Worm (Caenorhabditis elegans): ENCODE results near the gene Y43C5A.3.

Y43C5A.3 gene

ce11 chrIV:10243276-10243675, 30.6 kb upstream of the Y43C5A.3 start, which contains the start of gene tkt-1:
tkt-1 (plus strand) TSS chrIV:10243612.
- TF ChIP-seq flt-1 (GFP tag; IDR thresholded peaks at IDR 0.05), result no peak
- no peak for TF ChIP-seq klf-2 (GFP tag; conservative IDR thresholded peaks at IDR 0.05)
- TF ChIP-seq ref-1 (GFP tag; conservative IDR thresholded peaks at IDR 0.05), result no peak
- no peak for TF ChIP-seq tab-1 (GFP tag; IDR thresholded peaks at IDR 0.05)
- TF ChIP-seq cog-1 (tag; optimal IDR thresholded peaks at IDR 0.05), result no peak
- TF ChIP-seq med-1 (GFP tag; optimal IDR thresholded peaks at IDR 0.05; ENCODE audit: insufficient read depth), result no peak
- TF ChIP-seq T22C8.4 (GFP tag; IDR thresholded peaks at IDR 0.05), result no peak
- no peak for TF ChIP-seq ztf-29 (GFP tag; IDR thresholded peaks at IDR 0.05)
- no peak for TF ChIP-seq ztf-23 (GFP tag; IDR thresholded peaks at IDR 0.05)

DNA sequence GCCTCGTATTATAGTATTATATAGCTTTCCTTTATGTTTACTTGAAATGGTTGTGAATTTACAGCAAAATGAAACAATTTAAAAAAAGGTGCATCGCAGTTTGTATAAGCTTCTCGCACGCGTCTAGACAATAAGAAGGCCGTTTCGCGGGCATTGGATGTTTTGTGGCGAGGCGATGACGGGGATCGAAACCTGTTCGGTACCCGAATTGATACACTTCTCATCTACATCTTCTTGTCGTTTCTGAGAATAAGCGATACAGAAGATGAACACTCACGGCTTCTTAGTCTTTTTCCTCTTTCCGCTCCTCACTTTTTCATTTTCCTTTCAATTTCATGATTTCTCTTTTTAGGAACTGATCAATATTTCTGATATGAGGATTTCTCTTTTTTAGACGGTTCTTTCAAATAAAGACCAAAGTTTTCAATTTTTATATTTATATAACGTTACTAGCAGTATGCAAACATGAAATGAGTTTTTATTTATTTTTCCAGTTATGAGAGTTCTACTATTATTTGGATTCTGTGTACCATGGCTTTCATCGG, 28.1 kb upstream of the Y43C5A.3 start, which contains the start of gene F01G10.10:
Gene F01G10.10, plus strand, starts transcription at position 495 of the 545 bp plus-strand sequence.
- TF ChIP-seq T22C8.4 (GFP tag; IDR thresholded peaks at IDR 0.05) (no peak), tab-1 (GFP tag; IDR thresholded peaks at IDR 0.05) (no peak), ztf-23 (GFP tag; IDR thresholded peaks at IDR 0.05) (no peak), med-1 (GFP tag; optimal IDR thresholded peaks at IDR 0.05; ENCODE audit: insufficient read depth) (no peak), ref-1 (GFP tag; conservative IDR thresholded peaks at IDR 0.05) (no peak), cog-1 (tag; optimal IDR thresholded peaks at IDR 0.05) (no peak), klf-2 (GFP tag; conservative IDR thresholded peaks at IDR 0.05) (no peak), flt-1 (GFP tag; IDR thresholded peaks at IDR 0.05) (no peak), ztf-29 (GFP tag; IDR thresholded peaks at IDR 0.05) (no peak)

ce11 chrIV:10250577-10251075, 23.2 kb upstream of the Y43C5A.3 start, which contains the start of gene daf-14:
daf-14 (plus strand) TSS chrIV:10250627.
- TF ChIP-seq ztf-23 (GFP tag; IDR thresholded peaks at IDR 0.05) (no peak), cog-1 (tag; optimal IDR thresholded peaks at IDR 0.05) (no peak), ref-1 (GFP tag; conservative IDR thresholded peaks at IDR 0.05) (no peak), ztf-29 (GFP tag; IDR thresholded peaks at IDR 0.05) (no peak), med-1 (GFP tag; optimal IDR thresholded peaks at IDR 0.05; ENCODE audit: insufficient read depth) (no peak), klf-2 (GFP tag; conservative IDR thresholded peaks at IDR 0.05) (no peak), flt-1 (GFP tag; IDR thresholded peaks at IDR 0.05) (no peak), tab-1 (GFP tag; IDR thresholded peaks at IDR 0.05) (no peak)

ce11 chrIV:10251261-10251660, 22.6 kb upstream of the Y43C5A.3 start:
- no peak for TF ChIP-seq ref-1 (GFP tag; conservative IDR thresholded peaks at IDR 0.05)
- TF ChIP-seq ztf-29 (GFP tag; IDR thresholded peaks at IDR 0.05), result no peak
- TF ChIP-seq T22C8.4 (GFP tag; IDR thresholded peaks at IDR 0.05), result no peak
- no peak for TF ChIP-seq klf-2 (GFP tag; conservative IDR thresholded peaks at IDR 0.05)
- TF ChIP-seq tab-1 (GFP tag; IDR thresholded peaks at IDR 0.05), result no peak
- TF ChIP-seq cog-1 (tag; optimal IDR thresholded peaks at IDR 0.05), result no peak
- TF ChIP-seq med-1 (GFP tag; optimal IDR thresholded peaks at IDR 0.05; ENCODE audit: insufficient read depth), result no peak
- TF ChIP-seq flt-1 (GFP tag; IDR thresholded peaks at IDR 0.05), result no peak
- TF ChIP-seq ztf-23 (GFP tag; IDR thresholded peaks at IDR 0.05), result no peak

DNA sequence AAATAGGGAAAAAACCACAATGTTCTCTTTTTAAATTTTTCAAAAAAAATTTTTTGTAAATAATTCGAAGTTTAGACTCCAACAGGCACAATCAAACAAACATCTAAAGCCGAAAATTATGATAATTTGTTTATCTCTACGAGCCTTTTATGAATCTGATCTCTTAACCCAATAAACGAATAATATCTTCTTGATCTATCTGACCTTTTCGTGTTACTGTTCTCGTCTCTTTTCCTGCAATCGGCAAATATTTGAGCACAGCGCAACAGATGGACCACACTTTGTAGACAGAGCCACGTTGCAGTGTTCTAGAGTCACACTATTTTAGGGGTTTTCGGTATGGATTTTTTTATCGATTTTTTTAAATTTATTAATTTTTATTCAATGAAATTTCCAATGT, 22.1 kb upstream of the Y43C5A.3 start:
- TF ChIP-seq ref-1 (GFP tag; conservative IDR thresholded peaks at IDR 0.05) (no peak), klf-2 (GFP tag; conservative IDR thresholded peaks at IDR 0.05) (no peak), T22C8.4 (GFP tag; IDR thresholded peaks at IDR 0.05) (peak; percentile 19; the same call in 1 of the 2 replicates), tab-1 (GFP tag; IDR thresholded peaks at IDR 0.05) (no peak)

DNA sequence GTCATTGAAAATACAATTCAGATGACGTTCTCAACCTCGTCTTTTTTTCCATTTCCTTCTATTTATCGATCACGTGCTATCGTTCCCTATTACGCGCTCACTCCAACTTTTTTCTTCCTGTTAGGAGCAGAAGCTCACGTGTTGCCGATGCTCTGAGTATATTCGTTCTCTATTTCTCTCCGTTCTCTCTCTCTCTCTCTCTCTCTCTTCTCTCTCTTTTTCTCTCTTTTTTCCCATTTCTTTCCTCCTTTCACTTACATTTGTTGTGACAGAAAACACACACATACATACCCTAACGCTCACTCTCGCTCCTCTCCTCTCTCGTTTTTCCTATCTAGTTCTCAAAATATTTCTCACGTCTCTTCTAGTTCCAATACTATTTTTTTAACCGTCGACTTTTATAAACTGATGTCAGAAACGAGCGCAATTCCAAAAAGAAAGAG, 21.5 kb upstream of the Y43C5A.3 start:
- TF ChIP-seq cog-1 (tag; optimal IDR thresholded peaks at IDR 0.05), result peak; percentile 36
- no peak for TF ChIP-seq flt-1 (GFP tag; IDR thresholded peaks at IDR 0.05)

- TF ChIP-seq flt-1 (GFP tag; IDR thresholded peaks at IDR 0.05), result no peak
- TF ChIP-seq klf-2 (GFP tag; conservative IDR thresholded peaks at IDR 0.05), result no peak
- TF ChIP-seq T22C8.4 (GFP tag; IDR thresholded peaks at IDR 0.05), result no peak
Observed at ce11 chrIV:10252886-10253639, 20.8 kb upstream of the Y43C5A.3 start.

DNA sequence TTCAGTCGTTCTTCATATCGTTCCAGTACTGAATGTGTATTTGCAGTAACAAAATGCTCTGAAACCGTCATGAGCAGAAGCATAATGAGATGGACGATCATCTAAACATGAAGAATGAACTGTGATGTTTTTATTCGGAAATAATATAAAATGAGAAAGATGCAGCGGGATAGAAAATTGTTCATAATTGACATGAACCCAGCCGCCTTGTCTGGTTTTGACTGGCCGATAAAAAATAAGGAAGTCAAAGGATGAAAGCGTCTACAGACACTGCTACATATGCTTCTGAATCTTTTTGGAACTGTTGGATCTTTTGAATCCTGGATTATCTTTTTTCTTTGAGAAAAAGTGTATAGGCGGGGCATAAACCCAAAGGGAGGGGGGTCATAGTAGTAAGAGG, 14.3 kb upstream of the Y43C5A.3 start, which contains the start of gene F01G10.9:
Gene F01G10.9, minus strand, starts transcription at position 101 of the 400 bp plus-strand sequence.
- TF ChIP-seq ref-1 (GFP tag; conservative IDR thresholded peaks at IDR 0.05) (no peak), klf-2 (GFP tag; conservative IDR thresholded peaks at IDR 0.05) (no peak), ztf-23 (GFP tag; IDR thresholded peaks at IDR 0.05) (no peak), ztf-29 (GFP tag; IDR thresholded peaks at IDR 0.05) (no peak), tab-1 (GFP tag; IDR thresholded peaks at IDR 0.05) (no peak), cog-1 (tag; optimal IDR thresholded peaks at IDR 0.05) (no peak), flt-1 (GFP tag; IDR thresholded peaks at IDR 0.05) (no peak), med-1 (GFP tag; optimal IDR thresholded peaks at IDR 0.05; ENCODE audit: insufficient read depth) (no peak), T22C8.4 (GFP tag; IDR thresholded peaks at IDR 0.05) (no peak)

DNA sequence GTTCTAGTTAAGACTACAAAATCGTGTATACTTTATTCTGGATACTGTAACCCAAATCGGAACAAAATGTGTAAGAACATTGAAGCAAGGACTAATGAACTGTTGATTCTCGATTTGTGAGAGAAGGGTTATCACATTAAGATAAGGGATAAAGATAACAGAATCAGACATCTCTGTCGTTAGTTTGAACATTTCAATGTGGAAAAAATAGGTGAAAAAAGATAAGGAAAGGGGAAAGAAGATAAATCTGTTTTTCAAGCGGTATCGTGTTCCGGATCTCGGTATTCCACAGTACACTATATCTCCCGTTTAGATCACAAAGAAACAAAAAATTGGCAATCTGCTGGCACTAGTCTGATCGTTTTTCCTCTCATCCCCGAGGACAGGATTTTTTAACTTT, 12.8 kb upstream of the Y43C5A.3 start:
- no peak for TF ChIP-seq ref-1 (GFP tag; conservative IDR thresholded peaks at IDR 0.05)
- no peak for TF ChIP-seq klf-2 (GFP tag; conservative IDR thresholded peaks at IDR 0.05)
- TF ChIP-seq cog-1 (tag; optimal IDR thresholded peaks at IDR 0.05), result no peak
- no peak for TF ChIP-seq med-1 (GFP tag; optimal IDR thresholded peaks at IDR 0.05; ENCODE audit: insufficient read depth)
- no peak for TF ChIP-seq ztf-29 (GFP tag; IDR thresholded peaks at IDR 0.05)
- TF ChIP-seq ztf-23 (GFP tag; IDR thresholded peaks at IDR 0.05), result no peak
- TF ChIP-seq tab-1 (GFP tag; IDR thresholded peaks at IDR 0.05), result no peak
- no peak for TF ChIP-seq T22C8.4 (GFP tag; IDR thresholded peaks at IDR 0.05)
- no peak for TF ChIP-seq flt-1 (GFP tag; IDR thresholded peaks at IDR 0.05)

- TF ChIP-seq tab-1 (GFP tag; IDR thresholded peaks at IDR 0.05), result 0 out of 2 replicates have a peak, but pooled peaks have one; percentile 5
- 0 out of 2 replicates have a peak, but pooled peaks have one; percentile 25 for TF ChIP-seq klf-2 (GFP tag; conservative IDR thresholded peaks at IDR 0.05)
Observed at ce11 chrIV:10262882-10263281, 11.0 kb upstream of the Y43C5A.3 start.

Data from whole organism, midembryonic.